Fruit fly (Drosophila melanogaster) whole organism, embryonic: Measurements from ENCODE around the gene CG6567.

Experiments used
- CG6854 ChIP-seq: fragments of 200-800 bp; sonication (Bioruptor generic); optimal IDR thresholded peaks from 3 replicates; lab custom pipeline; 2017; ENCODE audit warnings: missing biosample characterization, mild to moderate bottlenecking, missing genetic modification characterization
- CG7987 ChIP-seq: fragments of 200-800 bp; sonication (Bioruptor generic); optimal IDR thresholded peaks from 2 replicates; lab custom pipeline; 2018; ENCODE audit warnings: missing biosample characterization, mild to moderate bottlenecking, missing genetic modification characterization, moderate library complexity
- Hand ChIP-seq: fragments of 200-800 bp; sonication (Bioruptor generic); optimal IDR thresholded peaks from 2 replicates; lab custom pipeline; 2017; ENCODE audit warnings: mild to moderate bottlenecking, missing biosample characterization, missing genetic modification reagents, missing genetic modification characterization

- no peak for TF ChIP-seq CG7987 (GFP tag; lab: Kevin White, UChicago)
- TF ChIP-seq CG6854 (GFP tag; lab: Kevin White, UChicago), result no peak
- TF ChIP-seq Hand (GFP tag; lab: Kevin White, UChicago), result no peak
Measured at dm6 chr3R:10893327-10893726, 39.1 kb upstream of the CG6567 start, which contains the start of gene CG6621.
